Worm (Caenorhabditis elegans): Measurements from ENCODE around the gene clic-1.
A peak's percentile ranks its signal among the peaks of the same experiment; 100 is the strongest.

Gene clic-1

DNA sequence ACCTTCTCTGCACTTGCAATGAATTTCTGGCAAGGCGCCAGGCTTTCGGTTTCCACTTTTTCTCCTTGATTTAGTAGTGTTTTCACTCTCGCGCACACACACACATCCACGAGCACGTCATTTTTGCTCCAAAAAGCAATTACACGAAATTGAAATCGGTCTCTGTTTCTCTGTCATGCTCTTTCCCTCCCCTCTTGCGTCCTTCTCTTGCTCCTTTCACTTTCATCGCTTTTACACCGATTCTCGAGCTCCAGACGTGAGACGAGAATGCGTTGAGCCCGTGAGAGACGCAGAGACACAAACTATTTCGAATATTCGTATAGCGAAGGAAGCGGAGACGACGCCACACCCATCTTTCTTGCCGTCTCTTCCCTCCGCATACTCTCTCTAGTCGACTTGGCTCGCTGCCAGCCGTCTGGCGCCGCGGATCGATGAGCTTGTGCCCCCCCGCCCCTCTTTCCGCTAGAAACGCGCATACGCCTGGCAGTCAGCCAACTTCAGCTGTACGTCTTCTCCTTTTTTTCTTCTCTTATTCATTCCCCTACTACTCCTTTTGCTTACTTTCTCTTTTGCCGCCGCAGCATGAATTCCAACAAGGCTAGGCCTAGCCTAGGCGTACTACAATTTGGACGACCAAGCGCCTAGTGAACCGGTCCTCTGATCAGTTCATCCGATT is 6.6 kb downstream of the clic-1 start (continued):
- TF ChIP-seq pqm-1 (tag; optimal IDR thresholded peaks at IDR 0.05) (no peak), pat-9 (tag; optimal IDR thresholded peaks at IDR 0.05) (no peak), ceh-30 (tag; optimal IDR thresholded peaks at IDR 0.05) (no peak), ceh-14 (tag; optimal IDR thresholded peaks at IDR 0.05) (peak; percentile 92)

ce11 chrV:7726927-7727326 is 7.8 kb downstream of the clic-1 start:
- TF ChIP-seq hlh-13 (GFP tag; optimal IDR thresholded peaks at IDR 0.05) = no peak
- no peak for TF ChIP-seq pag-3 (tag; optimal IDR thresholded peaks at IDR 0.05; ENCODE audit: borderline replicate concordance)
- TF ChIP-seq eyg-1 (tag; optimal IDR thresholded peaks at IDR 0.05) = no peak
- TF ChIP-seq unc-3 (GFP tag; conservative IDR thresholded peaks at IDR 0.05) = no peak
- no peak for TF ChIP-seq unc-3 (tag; optimal IDR thresholded peaks at IDR 0.05)
- TF ChIP-seq ceh-24 (tag; optimal IDR thresholded peaks at IDR 0.05) = no peak

ce11 chrV:7726202-7726601 is 8.5 kb downstream of the clic-1 start:
- TF ChIP-seq hlh-15 (tag; optimal IDR thresholded peaks at IDR 0.05) = no peak
- TF ChIP-seq K09A11.1 (tag; optimal IDR thresholded peaks at IDR 0.05; ENCODE audit: insufficient read depth) = no peak
- no peak for TF ChIP-seq fkh-6 (tag; optimal IDR thresholded peaks at IDR 0.05)

ce11 chrV:7723967-7724544 is 10.7 kb downstream of the clic-1 start, which contains the start of the genes ZK105.6 and ZK105.8:
Gene ZK105.6 (minus strand): TSS chrV:7724067.
Gene ZK105.8 (plus strand): TSS chrV:7724494.
- TF ChIP-seq pqm-1 (tag; optimal IDR thresholded peaks at IDR 0.05) (no peak), unc-42 (tag; optimal IDR thresholded peaks at IDR 0.05) (peak; percentile 18), che-1 (tag; optimal IDR thresholded peaks at IDR 0.05) (no peak), unc-55 (GFP tag; optimal IDR thresholded peaks at IDR 0.05) (no peak), pag-3 (tag; optimal IDR thresholded peaks at IDR 0.05; ENCODE audit: borderline replicate concordance) (no peak)

DNA sequence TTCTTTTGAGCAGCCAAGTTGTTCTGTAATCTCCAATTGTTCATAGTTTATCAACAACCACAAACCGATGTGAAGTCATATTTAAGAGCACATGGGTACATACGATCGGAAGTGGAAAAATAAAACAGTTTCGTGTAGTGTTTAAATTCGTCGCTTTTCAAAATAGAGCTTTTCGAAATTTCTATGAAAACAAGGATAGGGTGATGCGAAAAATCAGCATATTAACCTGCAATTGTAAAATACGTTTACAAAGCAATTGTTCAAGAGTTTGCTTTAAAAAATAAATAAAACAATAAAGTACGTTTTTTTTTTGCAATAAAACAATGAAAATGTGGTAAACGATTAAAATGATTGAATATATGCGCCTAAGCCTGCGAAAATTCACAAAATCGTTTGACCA is 12.8 kb downstream of the clic-1 start, which contains the start of gene ZK105.14:
Gene ZK105.14 (minus strand): TSS at position 101 of the 400 bp plus-strand sequence.
- TF ChIP-seq che-1 (tag; optimal IDR thresholded peaks at IDR 0.05) (no peak), nhr-232 (tag; optimal IDR thresholded peaks at IDR 0.05) (no peak), ref-2 (tag; optimal IDR thresholded peaks at IDR 0.05) (no peak), hlh-8 (tag; optimal IDR thresholded peaks at IDR 0.05) (no peak), syd-9 (tag; optimal IDR thresholded peaks at IDR 0.05) (no peak), ceh-19 (GFP tag; optimal IDR thresholded peaks at IDR 0.05) (no peak), fkh-10 (GFP tag; optimal IDR thresholded peaks at IDR 0.05) (no peak), unc-3 (GFP tag; conservative IDR thresholded peaks at IDR 0.05) (no peak), unc-3 (tag; optimal IDR thresholded peaks at IDR 0.05) (no peak), pha-2 (tag; optimal IDR thresholded peaks at IDR 0.05) (no peak), nfya-1 (tag; optimal IDR thresholded peaks at IDR 0.05) (no peak), tbx-2 (tag; optimal IDR thresholded peaks at IDR 0.05) (no peak), unc-55 (GFP tag; optimal IDR thresholded peaks at IDR 0.05) (no peak)

ce11 chrV:7717629-7718028 is 17.1 kb downstream of the clic-1 start, which contains the start of gene ZK105.5:
Gene ZK105.5 (minus strand): TSS chrV:7717729.
- no peak for TF ChIP-seq ets-4 (tag; optimal IDR thresholded peaks at IDR 0.05)
- TF ChIP-seq eyg-1 (tag; optimal IDR thresholded peaks at IDR 0.05) = no peak
- TF ChIP-seq sdc-2 (tag; optimal IDR thresholded peaks at IDR 0.05) = no peak
- TF ChIP-seq ama-1 (optimal IDR thresholded peaks at IDR 0.05) = no peak
- no peak for TF ChIP-seq Y22D7AL.16 (tag; optimal IDR thresholded peaks at IDR 0.05)
- no peak for TF ChIP-seq elt-4 (tag; optimal IDR thresholded peaks at IDR 0.05)
- TF ChIP-seq T23F11.4 (GFP tag; optimal IDR thresholded peaks at IDR 0.05) = no peak
- TF ChIP-seq dve-1 (tag; optimal IDR thresholded peaks at IDR 0.05) = no peak
- TF ChIP-seq hlh-30 (tag; optimal IDR thresholded peaks at IDR 0.05; ENCODE audit: insufficient read depth) = no peak
- TF ChIP-seq ceh-34 (tag; optimal IDR thresholded peaks at IDR 0.05) = no peak
- no peak for TF ChIP-seq ceh-19 (GFP tag; optimal IDR thresholded peaks at IDR 0.05)
- TF ChIP-seq madf-2 (tag; optimal IDR thresholded peaks at IDR 0.05) = no peak
- TF ChIP-seq ceh-6 (GFP tag; optimal IDR thresholded peaks at IDR 0.05) = no peak
- TF ChIP-seq pros-1 (tag; optimal IDR thresholded peaks at IDR 0.05) = no peak
- TF ChIP-seq lin-11 (tag; optimal IDR thresholded peaks at IDR 0.05) = no peak
- TF ChIP-seq sox-2 (GFP tag; IDR thresholded peaks at IDR 0.05) = no peak
- no peak for TF ChIP-seq hlh-15 (tag; optimal IDR thresholded peaks at IDR 0.05)

Measured in whole organism, late embryonic.